Worm (Caenorhabditis elegans): Measurements from ENCODE around the gene T28A11.25.

T28A11.25 gene

DNA sequence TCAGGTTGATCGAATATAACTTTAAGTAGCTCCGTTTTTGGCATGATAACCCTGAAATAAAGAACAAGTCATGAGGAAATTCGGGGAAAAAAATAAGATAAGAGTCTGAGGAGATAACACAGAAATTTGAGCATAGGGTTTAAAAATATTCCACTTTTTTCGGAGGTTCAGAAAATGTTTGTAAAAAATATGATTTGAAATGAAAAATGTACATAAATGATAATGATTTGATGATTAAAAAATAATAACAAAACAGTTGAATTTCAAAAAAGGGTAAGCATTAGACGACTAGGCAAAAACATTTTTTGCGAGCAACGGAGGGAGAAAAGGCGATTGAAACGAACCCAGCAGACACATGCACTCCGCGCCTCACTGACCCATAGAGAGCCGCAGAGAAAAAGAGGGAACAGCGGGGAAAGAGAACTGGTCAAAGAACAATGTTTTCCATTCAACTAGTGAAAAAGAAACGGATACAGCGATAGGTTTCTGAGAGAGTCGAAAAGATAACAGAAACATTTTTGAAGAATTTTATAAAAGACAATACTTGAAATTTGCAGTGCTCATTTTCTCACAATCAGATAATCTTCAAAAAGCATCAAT lies 30.5 kb downstream of the T28A11.25 start, which contains the start of gene arrd-18 (continued):
- TF ChIP-seq egl-43 (GFP tag; IDR thresholded peaks at IDR 0.05) (no peak), nhr-10 (tag; optimal IDR thresholded peaks at IDR 0.05) (no peak), hlh-30 (tag; optimal IDR thresholded peaks at IDR 0.05; ENCODE audit: insufficient read depth) (no peak), nhr-11 (tag; optimal IDR thresholded peaks at IDR 0.05) (peak; percentile 4), nhr-111 (GFP tag; optimal IDR thresholded peaks at IDR 0.05) (no peak), ztf-11 (tag; optimal IDR thresholded peaks at IDR 0.05) (no peak), set-16 (GFP tag; IDR thresholded peaks at IDR 0.05) (no peak), T20F7.1 (GFP tag; optimal IDR thresholded peaks at IDR 0.05) (no peak), pha-4 (GFP tag; IDR thresholded peaks at IDR 0.05) (no peak), pha-4 (tag; optimal IDR thresholded peaks at IDR 0.05) (no peak), lin-13 (GFP tag; optimal IDR thresholded peaks at IDR 0.05) (no peak), php-3 (GFP tag; IDR thresholded peaks at IDR 0.05) (peak; percentile 18; the same call in 1 of the 2 replicates), unc-39 (tag; optimal IDR thresholded peaks at IDR 0.05) (no peak), spr-3 (GFP tag; optimal IDR thresholded peaks at IDR 0.05) (no peak), lsy-2 (tag; optimal IDR thresholded peaks at IDR 0.05) (no peak), ctbp-1 (GFP tag; IDR thresholded peaks at IDR 0.05) (peak; percentile 59), lim-7 (GFP tag; IDR thresholded peaks at IDR 0.05) (no peak), mdt-29 (GFP tag; IDR thresholded peaks at IDR 0.05) (no peak), daf-12 (tag; optimal IDR thresholded peaks at IDR 0.05) (no peak), zfp-2 (tag; optimal IDR thresholded peaks at IDR 0.05) (no peak), gei-8 (GFP tag; optimal IDR thresholded peaks at IDR 0.05) (no peak), F37D6.2 (tag; optimal IDR thresholded peaks at IDR 0.05) (no peak), dmd-6 (GFP tag; IDR thresholded peaks at IDR 0.05) (no peak; the same call in 1 of the 2 replicates), zag-1 (tag; optimal IDR thresholded peaks at IDR 0.05) (no peak), nhr-77 (tag; optimal IDR thresholded peaks at IDR 0.05) (peak; percentile 43), daf-8 (GFP tag; IDR thresholded peaks at IDR 0.05) (no peak), fos-1 (tag; optimal IDR thresholded peaks at IDR 0.05) (no peak), Y5F2A.4 (GFP tag; optimal IDR thresholded peaks at IDR 0.05) (no peak), zip-2 (tag; optimal IDR thresholded peaks at IDR 0.05) (no peak), Y48G9A.11 (GFP tag; IDR thresholded peaks at IDR 0.05) (no peak), ZK546.5 (tag; optimal IDR thresholded peaks at IDR 0.05) (no peak), snpc-1.2 (GFP tag; IDR thresholded peaks at IDR 0.05) (no peak; the same call in 1 of the 2 replicates), dmd-8 (GFP tag; IDR thresholded peaks at IDR 0.05) (no peak), F10B5.3 (tag; optimal IDR thresholded peaks at IDR 0.05) (no peak)

DNA sequence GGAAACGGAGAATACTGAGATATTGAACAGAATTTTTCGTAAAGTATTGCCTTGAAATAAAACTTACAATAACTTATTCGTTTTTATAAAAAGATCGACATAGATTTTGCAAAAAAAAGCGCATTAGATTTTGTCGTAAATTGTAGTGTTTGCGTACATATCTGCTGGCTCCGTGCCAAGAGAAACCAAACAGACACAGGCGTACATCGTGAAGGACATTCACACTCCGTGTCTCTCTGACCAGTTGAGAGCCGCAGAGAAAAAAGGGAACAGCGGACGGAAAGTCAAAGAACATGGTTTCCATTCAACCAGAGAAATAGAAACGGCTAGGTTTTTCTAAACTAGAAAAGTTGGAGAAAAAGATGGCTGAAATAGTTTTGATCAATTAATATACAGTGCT lies 33.7 kb downstream of the T28A11.25 start, which contains the start of gene arrd-19:
arrd-19 (minus strand) TSS at position 209 of the 400 bp plus-strand sequence.
- TF ChIP-seq T20F7.1 (GFP tag; optimal IDR thresholded peaks at IDR 0.05) (no peak), tag-97 (GFP tag; IDR thresholded peaks at IDR 0.05) (no peak), ces-1 (GFP tag; optimal IDR thresholded peaks at IDR 0.05) (no peak), daf-8 (GFP tag; IDR thresholded peaks at IDR 0.05) (no peak), mdl-1 (tag; optimal IDR thresholded peaks at IDR 0.05) (peak in 1 of 2 experiments; percentile 85), nhr-25 (tag; optimal IDR thresholded peaks at IDR 0.05; ENCODE audit: borderline replicate concordance, insufficient read depth) (peak; percentile 53), ceh-32 (tag; optimal IDR thresholded peaks at IDR 0.05; ENCODE audit: poor library complexity) (no peak), lin-38 (GFP tag; IDR thresholded peaks at IDR 0.05) (no peak), aha-1 (tag) (peak; percentile 99), madf-5 (GFP tag; IDR thresholded peaks at IDR 0.05) (no peak), fkh-10 (GFP tag; optimal IDR thresholded peaks at IDR 0.05) (peak; percentile 72), sdz-12 (GFP tag; optimal IDR thresholded peaks at IDR 0.05) (no peak), hlh-30 (tag; optimal IDR thresholded peaks at IDR 0.05; ENCODE audit: insufficient read depth) (peak; percentile 58), Y5F2A.4 (GFP tag; optimal IDR thresholded peaks at IDR 0.05) (no peak), lin-15B (tag; optimal IDR thresholded peaks at IDR 0.05) (no peak), dmd-6 (GFP tag; IDR thresholded peaks at IDR 0.05) (peak; percentile 92), attf-4 (tag; optimal IDR thresholded peaks at IDR 0.05) (no peak), rbr-2 (tag; optimal IDR thresholded peaks at IDR 0.05) (peak; percentile 56), unc-39 (tag; optimal IDR thresholded peaks at IDR 0.05) (no peak), pha-4 (GFP tag; IDR thresholded peaks at IDR 0.05) (no peak), pha-4 (tag; optimal IDR thresholded peaks at IDR 0.05) (peak; percentile 54), skn-1 (tag; optimal IDR thresholded peaks at IDR 0.05) (no peak), nhr-41 (GFP tag; IDR thresholded peaks at IDR 0.05) (no peak), nhr-28 (tag; optimal IDR thresholded peaks at IDR 0.05) (peak; percentile 90), aly-2 (tag; optimal IDR thresholded peaks at IDR 0.05) (no peak)

All from whole organism, L4 larva.